Worm (Caenorhabditis elegans): Measurements from ENCODE around the gene pqn-63.
A peak's percentile ranks its signal among the peaks of the same experiment; 100 is the strongest.

DNA sequence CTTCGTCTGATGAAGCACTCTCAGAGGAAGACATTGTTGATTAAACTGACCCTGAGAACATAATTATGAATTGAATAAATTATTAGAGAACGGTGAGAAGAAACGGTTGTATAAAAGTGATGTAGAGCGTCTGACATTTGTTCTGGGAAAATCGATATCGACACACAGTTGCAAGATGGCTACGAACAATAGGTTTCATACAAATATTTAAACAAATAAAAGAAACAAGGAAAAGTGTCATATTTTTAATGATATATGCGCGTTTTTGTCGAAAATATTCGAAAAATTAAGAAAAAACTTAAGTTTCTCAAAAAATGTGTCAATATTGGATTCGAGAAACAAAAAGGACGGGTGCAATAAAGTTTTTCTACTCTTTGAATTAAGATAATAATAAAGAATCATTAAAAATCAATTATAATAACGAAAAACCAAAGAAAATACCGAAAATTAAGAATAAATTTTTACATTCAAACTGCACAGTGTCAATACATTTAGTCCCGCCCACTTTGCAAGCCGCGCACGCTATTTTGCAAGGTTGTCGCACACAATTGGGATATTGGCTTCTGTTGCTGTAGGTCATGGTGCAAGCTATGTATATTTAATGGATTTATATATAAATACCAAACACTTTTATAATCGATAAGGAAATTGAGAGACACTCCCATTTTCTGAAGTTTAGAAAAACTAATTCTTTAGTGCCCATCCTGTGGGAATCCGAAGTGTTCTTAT is 33.1 kb upstream of the pqn-63 start, which contains the start of gene rtfo-1:
- TF ChIP-seq snpc-4 (tag; optimal IDR thresholded peaks at IDR 0.05) (peak; percentile 38), pqm-1 (tag; optimal IDR thresholded peaks at IDR 0.05) (no peak), fos-1 (tag; optimal IDR thresholded peaks at IDR 0.05) (no peak)

Measured in whole organism, L1 larva.